Fruit fly (Drosophila melanogaster) whole organism, prepupa: ENCODE measurements around the gene CG42300.

Experiments used
- CG10669 ChIP-seq: fragments of 200-800 bp; sonication (Bioruptor generic); optimal IDR thresholded peaks from 3 replicates; lab custom pipeline; 2018; ENCODE audit warnings: missing biosample characterization, mild to moderate bottlenecking, missing genetic modification characterization, moderate library complexity
- CG16779 ChIP-seq: fragments of 200-800 bp; sonication (Bioruptor generic); optimal IDR thresholded peaks from 3 replicates; lab custom pipeline; 2017; ENCODE audit warnings: missing biosample characterization, mild to moderate bottlenecking, missing genetic modification characterization
- Hr39 ChIP-seq: fragments of 200-800 bp; sonication (Bioruptor generic); optimal IDR thresholded peaks from 2 replicates; lab custom pipeline; 2016; ENCODE audit warnings: missing biosample characterization, missing genetic modification characterization
- pdm3 ChIP-seq: fragments of 200-800 bp; sonication (Bioruptor generic); optimal IDR thresholded peaks from 3 replicates; lab custom pipeline; 2016; ENCODE audit warnings: missing biosample characterization, missing genetic modification characterization

DNA sequence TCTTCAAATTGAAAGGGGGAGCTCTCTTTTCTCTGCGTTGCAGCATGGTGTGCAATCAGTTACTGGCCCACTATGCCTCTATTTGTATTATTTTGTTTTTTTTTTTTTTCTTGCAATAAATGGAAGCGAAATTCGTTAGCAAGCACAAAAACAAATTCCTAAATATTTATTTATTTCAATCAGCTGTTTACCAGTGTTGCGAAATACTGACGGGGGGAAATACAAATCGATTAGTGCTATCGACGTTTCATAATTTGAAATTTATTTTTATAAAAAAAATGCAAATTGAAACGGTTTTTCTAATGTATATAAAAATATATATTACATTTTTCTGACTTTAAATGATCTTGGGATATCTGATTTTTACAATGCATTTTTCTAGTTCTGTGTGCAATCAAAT, 16.1 kb upstream of the CG42300 start, which contains the start of gene CG15643:
- TF ChIP-seq CG16779 (tag; lab: Kevin White, UChicago) (no peak), CG10669 (GFP tag; lab: Kevin White, UChicago) (no peak), Hr39 (GFP tag; lab: Kevin White, UChicago) (no peak), pdm3 (GFP tag; lab: Kevin White, UChicago) (no peak)
